Worm (Caenorhabditis elegans) whole organism, mixed stage, embryonic: ENCODE data around the gene sri-24.

Source experiments
- ceh-39 ChIP-seq: fragments of 150-350 bp; optimal IDR thresholded peaks from 2 replicates; lab custom pipeline; 2014; ENCODE audit warnings: missing biosample characterization, missing genetic modification characterization
- ces-1 ChIP-seq: fragments of 150-350 bp; optimal IDR thresholded peaks from 2 replicates; lab custom pipeline; 2014; ENCODE audit warnings: missing biosample characterization, missing genetic modification reagents, missing genetic modification characterization
- elt-3 ChIP-seq: fragments of 150-350 bp; optimal IDR thresholded peaks from 2 replicates; lab custom pipeline; 2014; ENCODE audit warnings: missing biosample characterization, missing genetic modification characterization
- flh-1 ChIP-seq: fragments of 200-800 bp; sonication (Bioruptor generic); optimal IDR thresholded peaks from 2 replicates; lab custom pipeline; 2018; ENCODE audit warnings: mild to moderate bottlenecking, missing genetic modification characterization, moderate library complexity, missing compliant biosample characterization
- lin-13 ChIP-seq: fragments of 150-350 bp; optimal IDR thresholded peaks from 2 replicates; lab custom pipeline; 2014; ENCODE audit warnings: missing biosample characterization, missing genetic modification characterization
- nhr-237 ChIP-seq: fragments of 150-350 bp; optimal IDR thresholded peaks from 2 replicates; lab custom pipeline; 2014; ENCODE audit warnings: missing biosample characterization, missing genetic modification characterization
- nhr-28 ChIP-seq: fragments of 150-350 bp; optimal IDR thresholded peaks from 2 replicates; lab custom pipeline; 2014; ENCODE audit warnings: missing biosample characterization, missing genetic modification characterization
- nhr-76 ChIP-seq: sonication (generic microtip); optimal IDR thresholded peaks from 2 replicates; lab custom pipeline; 2017; ENCODE audit warnings: missing biosample characterization, missing genetic modification characterization
- tbx-8 ChIP-seq: fragments of 200-800 bp; sonication (Bioruptor generic); optimal IDR thresholded peaks from 2 replicates; lab custom pipeline; 2018; ENCODE audit warnings: mild to moderate bottlenecking, missing genetic modification characterization, moderate library complexity, missing compliant biosample characterization
- unc-39 ChIP-seq: fragments of 150-350 bp; optimal IDR thresholded peaks from 2 replicates; lab custom pipeline; 2014; ENCODE audit warnings: missing biosample characterization, missing genetic modification characterization
- unc-62 ChIP-seq: fragments of 150-350 bp; optimal IDR thresholded peaks from 2 replicates; lab custom pipeline; 2014; ENCODE audit warnings: missing biosample characterization, missing genetic modification reagents, missing genetic modification characterization
- ztf-11 ChIP-seq: fragments of 150-350 bp; optimal IDR thresholded peaks from 2 replicates; lab custom pipeline; 2014; ENCODE audit warnings: missing biosample characterization, missing genetic modification characterization

DNA sequence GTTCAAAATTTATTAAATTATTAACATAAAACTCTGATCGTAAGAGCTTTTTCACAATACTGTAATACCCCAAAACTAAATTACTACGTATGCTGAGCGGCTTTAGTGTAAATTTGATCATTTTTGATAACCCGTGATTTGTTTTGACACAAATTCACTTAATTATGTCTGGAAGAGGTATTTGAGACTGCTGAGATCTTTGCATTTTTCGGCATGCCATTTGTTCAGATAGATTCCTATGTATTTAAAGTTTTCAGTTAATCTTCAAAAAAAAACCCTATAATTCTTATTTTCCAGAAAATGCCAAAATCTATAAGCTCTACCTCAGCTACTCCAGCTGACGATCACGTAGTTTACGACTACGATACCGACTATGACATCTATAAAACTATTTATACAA, 18.3 kb downstream of the sri-24 start, which contains the start of gene srw-15:
- TF ChIP-seq nhr-28 (tag; lab: Kevin White, UChicago) (no peak), unc-62 (GFP tag; lab: Kevin White, UChicago) (no peak), nhr-237 (tag; lab: Kevin White, UChicago) (no peak), nhr-76 (tag; lab: Kevin White, UChicago) (no peak), ztf-11 (tag; lab: Kevin White, UChicago) (no peak), lin-13 (no peak), ces-1 (GFP tag; lab: Kevin White, UChicago) (no peak), flh-1 (GFP tag; lab: Kevin White, UChicago) (no peak), ceh-39 (tag; lab: Kevin White, UChicago) (no peak), unc-39 (tag; lab: Kevin White, UChicago) (no peak), tbx-8 (no peak), elt-3 (tag; lab: Kevin White, UChicago) (no peak)
